Worm (Caenorhabditis elegans) whole organism, L2 larva: ENCODE data around the gene ZK154.6.

Experiments
- C34F6.9 ChIP-seq: fragments of 150-350 bp; optimal IDR thresholded peaks from 2 replicates; lab custom pipeline; 2014; ENCODE audit warnings: missing biosample characterization, missing genetic modification characterization
- F13H6.1 ChIP-seq: sonication (generic microtip); optimal IDR thresholded peaks from 2 replicates; lab custom pipeline; 2016; ENCODE audit warnings: missing genetic modification characterization, missing compliant biosample characterization
- R02D3.7 ChIP-seq: fragments of 150-350 bp; optimal IDR thresholded peaks from 2 replicates; lab custom pipeline; 2014; ENCODE audit warnings: missing biosample characterization, missing genetic modification characterization
- alr-1 ChIP-seq: fragments of 150-350 bp; optimal IDR thresholded peaks from 2 replicates; lab custom pipeline; 2014; ENCODE audit warnings: missing biosample characterization, missing genetic modification characterization
- aly-2 ChIP-seq: fragments of 150-350 bp; optimal IDR thresholded peaks from 2 replicates; lab custom pipeline; 2014; ENCODE audit warnings: missing biosample characterization, missing genetic modification characterization
- ama-1 ChIP-seq: fragments of 150-350 bp; optimal IDR thresholded peaks from 2 replicates; lab custom pipeline; 2018; ENCODE audit warnings: inconsistent platforms
- blmp-1 ChIP-seq: sonication (generic microtip); optimal IDR thresholded peaks from 2 replicates; lab custom pipeline; 2017; ENCODE audit warnings: missing genetic modification characterization, mild to moderate bottlenecking, missing compliant biosample characterization, antibody characterized with exemption, moderate library complexity; ENCODE audit not compliant: insufficient read depth
- ceh-16 ChIP-seq: fragments of 150-350 bp; optimal IDR thresholded peaks from 2 replicates; lab custom pipeline; 2014; ENCODE audit warnings: missing biosample characterization, missing genetic modification characterization
- ceh-82 ChIP-seq: fragments of 150-350 bp; optimal IDR thresholded peaks from 2 replicates; lab custom pipeline; 2014; ENCODE audit warnings: missing biosample characterization, missing genetic modification characterization
- crh-2 ChIP-seq: sonication (generic microtip); optimal IDR thresholded peaks from 2 replicates; lab custom pipeline; 2017; ENCODE audit warnings: missing biosample characterization, missing genetic modification characterization
- dmd-4 ChIP-seq: sonication (generic microtip); optimal IDR thresholded peaks from 2 replicates; lab custom pipeline; 2017; ENCODE audit warnings: missing biosample characterization, missing genetic modification characterization
- egl-27 ChIP-seq: sonication (generic microtip); optimal IDR thresholded peaks from 3 replicates; lab custom pipeline; 2017; ENCODE audit warnings: missing biosample characterization, missing genetic modification reagents, missing genetic modification characterization
- elt-1 ChIP-seq: fragments of 150-350 bp; optimal IDR thresholded peaks from 2 replicates; lab custom pipeline; 2014; ENCODE audit warnings: missing biosample characterization, missing genetic modification characterization
- fos-1 ChIP-seq: fragments of 150-350 bp; optimal IDR thresholded peaks from 2 replicates; lab custom pipeline; 2014; ENCODE audit warnings: missing biosample characterization, missing genetic modification characterization
- lin-39 ChIP-seq: fragments of 150-350 bp; optimal IDR thresholded peaks from 2 replicates; lab custom pipeline; 2014; ENCODE audit warnings: missing biosample characterization, missing genetic modification reagents, missing genetic modification characterization
- lsy-2 ChIP-seq, 2 experiments: fragments of 150-350 bp in 1 of 2; sonication (generic microtip) in 1 of 2; optimal IDR thresholded peaks; 2 replicates each; lab custom pipeline; 2014 to 2017; ENCODE audit warnings: missing biosample characterization in 2 of 2, missing genetic modification characterization in 2 of 2
- mbf-1 ChIP-seq: sonication (generic microtip); optimal IDR thresholded peaks from 2 replicates; lab custom pipeline; 2017; ENCODE audit warnings: missing biosample characterization, missing genetic modification characterization
- mdl-1 ChIP-seq, 2 experiments: fragments of 150-350 bp in 1 of 2; sonication (generic microtip) in 1 of 2; optimal IDR thresholded peaks; 2 replicates each; lab custom pipeline; 2017; ENCODE audit warnings: missing biosample characterization in 2 of 2, missing genetic modification characterization in 2 of 2
- nhr-11 ChIP-seq: fragments of 150-350 bp; optimal IDR thresholded peaks from 2 replicates; lab custom pipeline; 2014; ENCODE audit warnings: missing biosample characterization, missing genetic modification characterization
- nhr-12 ChIP-seq: fragments of 150-350 bp; optimal IDR thresholded peaks from 2 replicates; lab custom pipeline; 2014; ENCODE audit warnings: missing biosample characterization, missing genetic modification characterization
- nhr-129 ChIP-seq: fragments of 150-350 bp; optimal IDR thresholded peaks from 2 replicates; lab custom pipeline; 2014; ENCODE audit warnings: missing biosample characterization, missing genetic modification characterization
- nhr-21 ChIP-seq: fragments of 150-350 bp; optimal IDR thresholded peaks from 2 replicates; lab custom pipeline; 2014; ENCODE audit warnings: missing biosample characterization, missing genetic modification characterization
- nhr-23 ChIP-seq: fragments of 150-350 bp; optimal IDR thresholded peaks from 2 replicates; lab custom pipeline; 2014; ENCODE audit warnings: missing biosample characterization, missing genetic modification reagents, missing genetic modification characterization
- nhr-237 ChIP-seq: fragments of 150-350 bp; optimal IDR thresholded peaks from 2 replicates; lab custom pipeline; 2014; ENCODE audit warnings: missing biosample characterization, missing genetic modification characterization
- nhr-25 ChIP-seq: fragments of 150-350 bp; sonication (generic microtip); optimal IDR thresholded peaks from 3 replicates; lab custom pipeline; 2014; ENCODE audit warnings: missing biosample characterization, missing genetic modification characterization
- nhr-6 ChIP-seq: fragments of 150-350 bp; optimal IDR thresholded peaks from 2 replicates; lab custom pipeline; 2014; ENCODE audit warnings: missing biosample characterization, missing genetic modification characterization
- nhr-77 ChIP-seq: fragments of 150-350 bp; optimal IDR thresholded peaks from 2 replicates; lab custom pipeline; 2014; ENCODE audit warnings: missing biosample characterization, missing genetic modification characterization
- peb-1 ChIP-seq: fragments of 150-350 bp; optimal IDR thresholded peaks from 2 replicates; lab custom pipeline; 2014; ENCODE audit warnings: missing biosample characterization, missing genetic modification characterization
- sem-4 ChIP-seq: fragments of 150-350 bp; optimal IDR thresholded peaks from 2 replicates; lab custom pipeline; 2014; ENCODE audit warnings: missing biosample characterization, missing genetic modification reagents, missing genetic modification characterization
- skn-1 ChIP-seq: sonication (generic microtip); optimal IDR thresholded peaks from 2 replicates; lab custom pipeline; 2017; ENCODE audit warnings: missing biosample characterization, missing genetic modification characterization
- sma-3 ChIP-seq: sonication (generic microtip); optimal IDR thresholded peaks from 2 replicates; lab custom pipeline; 2016; ENCODE audit warnings: missing genetic modification reagents, missing genetic modification characterization, missing compliant biosample characterization
- sma-9 ChIP-seq, 2 experiments: fragments of 150-350 bp in 1 of 2; sonication (generic microtip) in 1 of 2; optimal IDR thresholded peaks; 2 replicates each; lab custom pipeline; 2014 to 2016; ENCODE audit warnings: missing genetic modification characterization in 2 of 2, mild to moderate bottlenecking in 1 of 2, missing biosample characterization in 1 of 2, missing compliant biosample characterization in 1 of 2, missing genetic modification reagents in 1 of 2, moderate library complexity in 1 of 2
- snpc-4 ChIP-seq: fragments of 150-350 bp; optimal IDR thresholded peaks from 2 replicates; lab custom pipeline; 2014; ENCODE audit warnings: missing biosample characterization, missing genetic modification characterization
- unc-39 ChIP-seq: fragments of 150-350 bp; optimal IDR thresholded peaks from 2 replicates; lab custom pipeline; 2014; ENCODE audit warnings: missing biosample characterization, missing genetic modification characterization
- unc-55 ChIP-seq: fragments of 150-350 bp; sonication (generic microtip); optimal IDR thresholded peaks from 3 replicates; lab custom pipeline; 2014; ENCODE audit warnings: missing biosample characterization, missing genetic modification reagents, missing genetic modification characterization
- unc-62 ChIP-seq: fragments of 150-350 bp; optimal IDR thresholded peaks from 2 replicates; lab custom pipeline; 2014; ENCODE audit warnings: missing biosample characterization, missing genetic modification reagents, missing genetic modification characterization
- zag-1 ChIP-seq: fragments of 150-350 bp; optimal IDR thresholded peaks from 2 replicates; lab custom pipeline; 2014; ENCODE audit warnings: missing biosample characterization, missing genetic modification characterization
- ztf-11 ChIP-seq: sonication (generic microtip); optimal IDR thresholded peaks from 2 replicates; lab custom pipeline; 2017; ENCODE audit warnings: missing biosample characterization, missing genetic modification characterization

ZK154.6 gene

ce11 chrX:7793377-7794041, at the start of gene ZK154.6:
ZK154.6 (minus strand) TSS chrX:7793563.
- TF ChIP-seq fos-1 (tag; lab: Kevin White, UChicago) (no peak), unc-62 (GFP tag; lab: Kevin White, UChicago) (no peak), nhr-237 (tag; lab: Kevin White, UChicago) (no peak), aly-2 (no peak), sma-9 (GFP tag; optimal IDR thresholded peaks at IDR 0.05; lab: Kevin White, UChicago) (peak; percentile 64), sma-9 (tag; optimal IDR thresholded peaks at IDR 0.05; lab: Kevin White, UChicago) (no peak), nhr-11 (tag; lab: Kevin White, UChicago) (no peak), lsy-2 (tag; optimal IDR thresholded peaks at IDR 0.05; lab: Kevin White, UChicago) (peak in 1 of 2 experiments; percentile 55), nhr-6 (tag; lab: Kevin White, UChicago) (peak; percentile 33), elt-1 (tag; lab: Kevin White, UChicago) (no peak), zag-1 (no peak), nhr-25 (tag; lab: Kevin White, UChicago) (peak; percentile 40), unc-55 (GFP tag; lab: Kevin White, UChicago) (peak; percentile 42), C34F6.9 (peak; percentile 68), blmp-1 (tag; lab: Kevin White, UChicago) (peak; percentile 96), ztf-11 (no peak), mbf-1 (no peak), F13H6.1 (tag; lab: Kevin White, UChicago) (peak; percentile 5), alr-1 (tag; lab: Kevin White, UChicago) (no peak), egl-27 (tag; lab: Kevin White, UChicago) (no peak), mdl-1 (tag; optimal IDR thresholded peaks at IDR 0.05; lab: Kevin White, UChicago) (peak; percentile 70 to 76), crh-2 (peak; percentile 16), nhr-23 (tag; lab: Kevin White, UChicago) (no peak), nhr-77 (no peak), sma-3 (peak; percentile 14), R02D3.7 (no peak), nhr-129 (peak; percentile 33), peb-1 (no peak)

- TF ChIP-seq unc-39 (tag; lab: Kevin White, UChicago) = no peak
- TF ChIP-seq nhr-129 = no peak
- no peak for TF ChIP-seq alr-1 (tag; lab: Kevin White, UChicago)
- no peak for TF ChIP-seq elt-1 (tag; lab: Kevin White, UChicago)
- no peak for TF ChIP-seq sem-4
- no peak for TF ChIP-seq dmd-4 (tag; lab: Kevin White, UChicago)
- TF ChIP-seq nhr-12 = no peak
- TF ChIP-seq ceh-16 (tag; lab: Kevin White, UChicago) = no peak
- no peak for TF ChIP-seq mbf-1
- no peak for TF ChIP-seq nhr-77
- no peak for TF ChIP-seq skn-1
- TF ChIP-seq lin-39 (tag; lab: Kevin White, UChicago) = no peak
- no peak for TF ChIP-seq F13H6.1 (tag; lab: Kevin White, UChicago)
- no peak for TF ChIP-seq sma-9 (GFP tag; optimal IDR thresholded peaks at IDR 0.05; lab: Kevin White, UChicago)
- no peak for TF ChIP-seq sma-9 (tag; optimal IDR thresholded peaks at IDR 0.05; lab: Kevin White, UChicago)
- TF ChIP-seq egl-27 (tag; lab: Kevin White, UChicago) = no peak
- TF ChIP-seq nhr-21 = no peak
- TF ChIP-seq ceh-82 = no peak
- no peak for TF ChIP-seq unc-62 (GFP tag; lab: Kevin White, UChicago)
These were observed 48.9 kb upstream of the ZK154.6 start, which contains the start of gene idpp-11 for ce11 chrX:7842241-7842640. idpp-11 (plus strand) TSS chrX:7842541.

ce11 chrX:7839989-7840388, 46.6 kb upstream of the ZK154.6 start:
- TF ChIP-seq nhr-129 (no peak), aly-2 (no peak), lsy-2 (tag; optimal IDR thresholded peaks at IDR 0.05; lab: Kevin White, UChicago) (no peak), dmd-4 (tag; lab: Kevin White, UChicago) (no peak), snpc-4 (tag; lab: Kevin White, UChicago) (no peak), ztf-11 (no peak), C34F6.9 (no peak), nhr-6 (tag; lab: Kevin White, UChicago) (no peak), F13H6.1 (tag; lab: Kevin White, UChicago) (no peak), elt-1 (tag; lab: Kevin White, UChicago) (no peak), zag-1 (no peak), mbf-1 (no peak), ama-1 (lab: Kevin White, UChicago) (no peak), unc-62 (GFP tag; lab: Kevin White, UChicago) (no peak), nhr-23 (tag; lab: Kevin White, UChicago) (no peak), lin-39 (tag; lab: Kevin White, UChicago) (no peak), peb-1 (no peak), sma-9 (GFP tag; optimal IDR thresholded peaks at IDR 0.05; lab: Kevin White, UChicago) (no peak), sma-9 (tag; optimal IDR thresholded peaks at IDR 0.05; lab: Kevin White, UChicago) (no peak)
